Worm (Caenorhabditis elegans) whole organism, L4 larva: ENCODE measurements around the gene ivph-3.
A peak's percentile ranks its signal among the peaks of the same experiment; 100 is the strongest.

Source experiments
- D1046.2 ChIP-seq: fragments of 200-800 bp; sonication (Bioruptor generic); IDR thresholded peaks from 2 replicates; pipeline ENCODE4 v1.3.6; 2022; ENCODE audit warnings: missing genetic modification characterization, missing compliant biosample characterization
- F44E2.7 ChIP-seq: fragments of 200-800 bp; sonication (Bioruptor generic); IDR thresholded peaks from 2 replicates; pipeline ENCODE4 v2.1.2; 2022; ENCODE audit warnings: missing genetic modification characterization, missing compliant biosample characterization
- R02D3.7 ChIP-seq: fragments of 150-350 bp; sonication (generic microtip); optimal IDR thresholded peaks from 3 replicates; lab custom pipeline; 2014; ENCODE audit warnings: missing biosample characterization, missing genetic modification characterization
- T26A8.4 ChIP-seq: fragments of 200-800 bp; sonication (Bioruptor generic); IDR thresholded peaks from 2 replicates; pipeline ENCODE4 v1.3.6; 2022; ENCODE audit warnings: missing genetic modification characterization, missing compliant biosample characterization
- Y105C5A.15 ChIP-seq: fragments of 200-800 bp; sonication (Bioruptor generic); IDR thresholded peaks from 2 replicates; pipeline ENCODE4 v1.3.6; 2022; ENCODE audit warnings: missing genetic modification characterization, missing compliant biosample characterization
- Y48G9A.11 ChIP-seq: fragments of 200-800 bp; sonication (Bioruptor generic); IDR thresholded peaks from 2 replicates; pipeline ENCODE4 v1.3.6; 2022; ENCODE audit warnings: missing genetic modification reagents, missing genetic modification characterization, missing compliant biosample characterization
- ZK546.5 ChIP-seq, 2 experiments: sonication (generic microtip); optimal IDR thresholded peaks; 2 replicates each; lab custom pipeline; 2017; ENCODE audit warnings: missing biosample characterization in 2 of 2, missing genetic modification characterization in 2 of 2
- aha-1 ChIP-seq: fragments of 150-350 bp; peaks from one replicate; lab custom pipeline; 2014; ENCODE audit warnings: missing biosample characterization, missing genetic modification characterization
- arid-1 ChIP-seq: fragments of 200-800 bp; sonication (Bioruptor generic); conservative IDR thresholded peaks from 2 replicates; pipeline ENCODE4 v1.3.6; 2022; ENCODE audit warnings: missing genetic modification reagents, missing genetic modification characterization, missing compliant biosample characterization
- attf-4 ChIP-seq: sonication (generic microtip); optimal IDR thresholded peaks from 3 replicates; lab custom pipeline; 2017; ENCODE audit warnings: missing biosample characterization, missing genetic modification characterization
- ceh-20 ChIP-seq: fragments of 200-800 bp; sonication (Bioruptor generic); IDR thresholded peaks from 2 replicates; pipeline ENCODE4 v1.3.6; 2022; ENCODE audit warnings: missing genetic modification reagents, missing genetic modification characterization, missing compliant biosample characterization
- ceh-28 ChIP-seq: fragments of 150-350 bp; optimal IDR thresholded peaks from 2 replicates; lab custom pipeline; 2014; ENCODE audit warnings: missing biosample characterization, missing genetic modification reagents, missing genetic modification characterization
- ceh-44 ChIP-seq: fragments of 200-800 bp; sonication (Bioruptor generic); IDR thresholded peaks from 2 replicates; pipeline ENCODE4 v1.3.6; 2022; ENCODE audit warnings: missing genetic modification reagents, missing genetic modification characterization, missing compliant biosample characterization
- daf-16 ChIP-seq, 3 experiments: sonication (generic microtip); optimal IDR thresholded peaks; 2 replicates each; lab custom pipeline; 2016 to 2017; ENCODE audit warnings: missing genetic modification characterization in 3 of 3, missing genetic modification reagents in 3 of 3, mild to moderate bottlenecking in 2 of 3, missing compliant biosample characterization in 2 of 3, missing biosample characterization in 1 of 3, moderate library complexity in 1 of 3
- egl-27 ChIP-seq: sonication (generic microtip); optimal IDR thresholded peaks from 3 replicates; lab custom pipeline; 2017; ENCODE audit warnings: missing biosample characterization, missing genetic modification reagents, missing genetic modification characterization
- hif-1 ChIP-seq, 2 experiments: sonication (generic microtip); optimal IDR thresholded peaks; 2 replicates each; lab custom pipeline; 2016 to 2017; ENCODE audit warnings: missing compliant biosample characterization in 2 of 2, missing genetic modification characterization in 2 of 2, missing genetic modification reagents in 2 of 2, missing genotype in 2 of 2, mild to moderate bottlenecking in 1 of 2
- jun-1 ChIP-seq: fragments of 150-350 bp; optimal IDR thresholded peaks from 2 replicates; lab custom pipeline; 2014; ENCODE audit warnings: missing biosample characterization, missing genetic modification reagents, missing genetic modification characterization
- lim-7 ChIP-seq: fragments of 200-800 bp; sonication (Bioruptor generic); IDR thresholded peaks from 2 replicates; pipeline ENCODE4 v1.3.6; 2022; ENCODE audit warnings: missing genetic modification characterization, missing compliant biosample characterization
- lin-38 ChIP-seq: fragments of 200-800 bp; sonication (Bioruptor generic); IDR thresholded peaks from 2 replicates; pipeline ENCODE4 v1.3.6; 2022; ENCODE audit warnings: missing genetic modification reagents, missing genetic modification characterization, missing compliant biosample characterization
- lsy-2 ChIP-seq, 2 experiments: fragments of 150-350 bp in 1 of 2; sonication (generic microtip) in 1 of 2; optimal IDR thresholded peaks; 2 replicates each; lab custom pipeline; 2014 to 2017; ENCODE audit warnings: missing biosample characterization in 2 of 2, missing genetic modification characterization in 2 of 2
- mep-1 ChIP-seq: fragments of 150-350 bp; sonication (generic microtip); optimal IDR thresholded peaks from 3 replicates; lab custom pipeline; 2014; ENCODE audit warnings: missing biosample characterization, missing genetic modification characterization
- mxl-2 ChIP-seq: fragments of 200-800 bp; sonication (Bioruptor generic); conservative IDR thresholded peaks from 2 replicates; pipeline ENCODE4 v1.3.6; 2022; ENCODE audit warnings: missing genetic modification reagents, missing genetic modification characterization, missing compliant biosample characterization
- mxl-3 ChIP-seq: fragments of 200-800 bp; sonication (Bioruptor generic); optimal IDR thresholded peaks from 2 replicates; lab custom pipeline; 2018; ENCODE audit warnings: mild to moderate bottlenecking, missing genetic modification characterization, missing compliant biosample characterization
- nhr-10 ChIP-seq: fragments of 150-350 bp; optimal IDR thresholded peaks from 2 replicates; lab custom pipeline; 2014; ENCODE audit warnings: missing biosample characterization, missing genetic modification characterization
- nhr-102 ChIP-seq: sonication (generic microtip); optimal IDR thresholded peaks from 2 replicates; lab custom pipeline; 2016; ENCODE audit warnings: mild to moderate bottlenecking, missing genetic modification characterization, moderate library complexity, missing compliant biosample characterization
- nhr-111 ChIP-seq: fragments of 200-800 bp; sonication (Bioruptor generic); optimal IDR thresholded peaks from 2 replicates; lab custom pipeline; 2018; ENCODE audit warnings: mild to moderate bottlenecking, missing genetic modification characterization, missing compliant biosample characterization
- nhr-6 ChIP-seq: fragments of 150-350 bp; optimal IDR thresholded peaks from 2 replicates; lab custom pipeline; 2014; ENCODE audit warnings: missing biosample characterization, missing genetic modification characterization
- pha-4 ChIP-seq, 2 experiments: fragments of 150-350 bp in 1 of 2; fragments of 200-800 bp in 1 of 2; sonication (Bioruptor generic) in 1 of 2; IDR thresholded peaks in 1 of 2; optimal IDR thresholded peaks in 1 of 2; 2 replicates each; pipeline versions ENCODE4 v1.3.6 to Lab custom; 2014 to 2022; ENCODE audit warnings: missing genetic modification characterization in 2 of 2, missing genetic modification reagents in 2 of 2, missing biosample characterization in 1 of 2, missing compliant biosample characterization in 1 of 2
- sdz-12 ChIP-seq: fragments of 200-800 bp; sonication (Bioruptor generic); optimal IDR thresholded peaks from 2 replicates; lab custom pipeline; 2018; ENCODE audit warnings: mild to moderate bottlenecking, missing genetic modification characterization, missing compliant biosample characterization
- set-16 ChIP-seq: fragments of 200-800 bp; sonication (Bioruptor generic); IDR thresholded peaks from 2 replicates; pipeline ENCODE4 v1.3.6; 2022; ENCODE audit warnings: missing genetic modification reagents, missing genetic modification characterization, missing compliant biosample characterization
- tag-97 ChIP-seq: fragments of 200-800 bp; sonication (Bioruptor generic); IDR thresholded peaks from 2 replicates; pipeline ENCODE4 v1.3.6; 2022; ENCODE audit warnings: missing genetic modification characterization, missing compliant biosample characterization
- unc-62 ChIP-seq, 3 experiments: fragments of 150-350 bp in 1 of 3; sonication (generic microtip); optimal IDR thresholded peaks in 2 of 3; peaks in 1 of 3; 1 replicate in 1 of 3; 2 replicates in 2 of 3; lab custom pipeline; 2014 to 2017; ENCODE audit warnings: missing biosample characterization in 3 of 3, missing genetic modification characterization in 3 of 3, missing genetic modification reagents in 3 of 3, missing genotype in 1 of 3
- zip-2 ChIP-seq: fragments of 150-350 bp; optimal IDR thresholded peaks from 2 replicates; lab custom pipeline; 2014; ENCODE audit warnings: missing biosample characterization, missing genetic modification characterization
- ztf-7 ChIP-seq: fragments of 150-350 bp; optimal IDR thresholded peaks from 2 replicates; lab custom pipeline; 2014; ENCODE audit warnings: missing biosample characterization, missing genetic modification characterization

Gene ivph-3

ce11 chrIV:3029882-3030281, 23.6 kb upstream of the ivph-3 start (continued):
- TF ChIP-seq set-16 (GFP tag; lab: Robert Waterston, UW) (peak; percentile 22; the same call in 1 of the 2 replicates), nhr-102 (tag; lab: Kevin White, UChicago) (no peak), nhr-6 (tag; lab: Kevin White, UChicago) (no peak)

- TF ChIP-seq arid-1 (GFP tag; lab: Robert Waterston, UW): 0 out of 2 replicates have a peak, but pooled peaks have one; percentile 38
- TF ChIP-seq jun-1 (tag; lab: Kevin White, UChicago): no peak
- TF ChIP-seq lsy-2 (tag; optimal IDR thresholded peaks at IDR 0.05; lab: Kevin White, UChicago): peak in 1 of 2 experiments; percentile 5
- TF ChIP-seq lin-38: peak; percentile 38; the same call in 1 of the 2 replicates
- TF ChIP-seq daf-16 (GFP tag; optimal IDR thresholded peaks at IDR 0.05; lab: Kevin White, UChicago): peak in 1 of 2 experiments; percentile 25
- TF ChIP-seq daf-16 (tag; optimal IDR thresholded peaks at IDR 0.05; lab: Kevin White, UChicago): no peak
- TF ChIP-seq hif-1 (tag; optimal IDR thresholded peaks at IDR 0.05; lab: Kevin White, UChicago): peak in 1 of 2 experiments; percentile 36
- 0 out of 2 replicates have a peak, but pooled peaks have one; percentile 35 for TF ChIP-seq T26A8.4 (GFP tag; lab: Robert Waterston, UW)
- TF ChIP-seq nhr-111 (GFP tag; lab: Kevin White, UChicago): no peak
Measured at ce11 chrIV:3032020-3032419, 21.5 kb upstream of the ivph-3 start.

ce11 chrIV:3035375-3035774, 18.2 kb upstream of the ivph-3 start:
- TF ChIP-seq set-16 (GFP tag; lab: Robert Waterston, UW): peak; percentile 69
- TF ChIP-seq ZK546.5 (tag; optimal IDR thresholded peaks at IDR 0.05; lab: Kevin White, UChicago): no peak
- no peak for TF ChIP-seq lsy-2 (tag; optimal IDR thresholded peaks at IDR 0.05; lab: Kevin White, UChicago)
- TF ChIP-seq unc-62 (GFP tag; optimal IDR thresholded peaks at IDR 0.05 in 1 of 2; lab: Kevin White, UChicago): peak in 1 of 2 experiments; percentile 79
- no peak for TF ChIP-seq unc-62 (tag; optimal IDR thresholded peaks at IDR 0.05; lab: Kevin White, UChicago)

ce11 chrIV:3037932-3038331, 15.6 kb upstream of the ivph-3 start:
- TF ChIP-seq set-16 (GFP tag; lab: Robert Waterston, UW) (peak; percentile 84), Y48G9A.11 (no peak), ceh-44 (GFP tag; lab: Robert Waterston, UW) (no peak), nhr-10 (tag; lab: Kevin White, UChicago) (no peak)
- TF ChIP-seq, all 104 proteins: peak for 1

ce11 chrIV:3038740-3039139, 14.8 kb upstream of the ivph-3 start:
- TF ChIP-seq lim-7 (GFP tag; lab: Robert Waterston, UW): no peak
- peak; percentile 90 for TF ChIP-seq set-16 (GFP tag; lab: Robert Waterston, UW)

- TF ChIP-seq mxl-3 (GFP tag; lab: Kevin White, UChicago): no peak
- no peak for TF ChIP-seq tag-97 (GFP tag; lab: Robert Waterston, UW)
- TF ChIP-seq F44E2.7 (GFP tag; lab: Robert Waterston, UW): no peak
- no peak for TF ChIP-seq ceh-28 (tag; lab: Kevin White, UChicago)
- peak; percentile 90 for TF ChIP-seq set-16 (GFP tag; lab: Robert Waterston, UW)
- no peak for TF ChIP-seq R02D3.7 (tag; lab: Kevin White, UChicago)
- TF ChIP-seq sdz-12: no peak
- no peak for TF ChIP-seq egl-27 (tag; lab: Kevin White, UChicago)
- 0 out of 2 replicates have a peak, but pooled peaks have one; percentile 47 for TF ChIP-seq pha-4 (GFP tag; IDR thresholded peaks at IDR 0.05; lab: Robert Waterston, UW)
- no peak for TF ChIP-seq pha-4 (tag; optimal IDR thresholded peaks at IDR 0.05; lab: Kevin White, UChicago)
- TF ChIP-seq aha-1 (tag; lab: Kevin White, UChicago): peak; percentile 46
- TF ChIP-seq mep-1: no peak
- TF ChIP-seq Y105C5A.15: no peak
- no peak for TF ChIP-seq mxl-2 (GFP tag; lab: Robert Waterston, UW)
- no peak for TF ChIP-seq ceh-20 (GFP tag; lab: Robert Waterston, UW)
- TF ChIP-seq zip-2 (tag; lab: Kevin White, UChicago): no peak
- TF ChIP-seq jun-1 (tag; lab: Kevin White, UChicago): no peak
- no peak for TF ChIP-seq nhr-10 (tag; lab: Kevin White, UChicago)
- TF ChIP-seq attf-4 (tag; lab: Kevin White, UChicago): no peak
- no peak for TF ChIP-seq D1046.2 (GFP tag; lab: Robert Waterston, UW)
- TF ChIP-seq ztf-7 (tag; lab: Kevin White, UChicago): no peak
Measured at ce11 chrIV:3044158-3044557, 9.4 kb upstream of the ivph-3 start.
